Worm (Caenorhabditis elegans): ENCODE results near the gene D1053.2.

DNA sequence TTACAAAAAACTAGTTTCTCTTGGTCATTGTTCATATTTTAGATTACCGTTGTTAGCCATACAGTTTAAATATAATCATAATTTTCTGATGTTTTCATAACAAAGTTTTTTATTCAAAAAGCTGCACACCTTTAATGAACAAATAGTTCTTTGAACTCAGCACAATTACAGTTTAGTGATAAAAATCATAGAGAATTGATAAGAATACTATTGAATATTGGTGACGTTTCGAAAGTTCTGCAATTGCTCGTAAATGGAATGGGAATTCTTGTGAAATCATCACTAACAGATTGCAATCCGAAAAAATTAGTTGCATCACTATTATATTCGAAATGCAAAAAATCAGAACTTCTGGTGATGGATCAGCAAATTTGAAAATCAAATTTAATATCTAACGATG lies 6.2 kb downstream of the D1053.2 start:
- TF ChIP-seq flt-1 (GFP tag; IDR thresholded peaks at IDR 0.05) = no peak
- TF ChIP-seq T22C8.4 (GFP tag; IDR thresholded peaks at IDR 0.05) = no peak
- no peak for TF ChIP-seq ref-1 (GFP tag; conservative IDR thresholded peaks at IDR 0.05)
- no peak for TF ChIP-seq ztf-29 (GFP tag; IDR thresholded peaks at IDR 0.05)
- TF ChIP-seq klf-2 (GFP tag; conservative IDR thresholded peaks at IDR 0.05) = no peak
- TF ChIP-seq tab-1 (GFP tag; IDR thresholded peaks at IDR 0.05) = no peak
- no peak for TF ChIP-seq cog-1 (tag; optimal IDR thresholded peaks at IDR 0.05)
- TF ChIP-seq ztf-23 (GFP tag; IDR thresholded peaks at IDR 0.05) = no peak
- no peak for TF ChIP-seq med-1 (GFP tag; optimal IDR thresholded peaks at IDR 0.05; ENCODE audit: insufficient read depth)
